Fruit fly (Drosophila melanogaster) S2 (cell line): ENCODE results near the gene CG3436.

Experiments used
- CG8478 ChIP-seq: fragments of >200 bp; optimal IDR thresholded peaks from 2 replicates; lab custom pipeline; 2018
- CTCF ChIP-seq, 2 experiments: fragments of >200 bp; optimal IDR thresholded peaks; 2 replicates each; lab custom pipeline; 2018

dm6 chr2L:125364-126252, 30.2 kb upstream of the CG3436 start:
- no peak for TF ChIP-seq CTCF (optimal IDR thresholded peaks at IDR 0.05; lab: Kevin White, UChicago)
- no peak for TF ChIP-seq CG8478 (lab: Kevin White, UChicago)
